Worm (Caenorhabditis elegans): ENCODE measurements around the gene F54F7.6.

The F54F7.6 gene

DNA sequence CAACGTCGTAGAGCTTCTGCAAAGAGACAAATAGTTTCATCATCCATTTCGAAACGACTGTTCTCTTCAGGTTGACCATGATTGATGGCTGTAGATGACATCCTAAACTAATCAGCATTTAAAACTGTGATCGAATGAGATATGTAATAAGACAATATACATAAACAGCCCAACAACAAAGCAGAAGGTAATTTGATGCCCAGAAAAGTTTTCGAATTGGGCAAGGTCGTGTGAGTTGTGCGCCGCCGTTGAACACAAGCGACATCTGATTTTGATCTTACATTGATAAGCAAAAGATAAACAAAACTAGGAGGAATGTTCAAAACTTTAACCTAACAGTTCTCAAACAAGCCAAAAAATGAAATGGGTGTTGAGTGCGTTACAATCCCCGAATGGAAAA lies 20.4 kb downstream of the F54F7.6 start, which contains the start of gene Y62H9A.7:
Y62H9A.7 (minus strand) TSS at position 101 of the 400 bp plus-strand sequence.
- TF ChIP-seq nhr-10 (tag; optimal IDR thresholded peaks at IDR 0.05) (no peak), F13H6.1 (tag; optimal IDR thresholded peaks at IDR 0.05) (no peak), ztf-4 (tag; optimal IDR thresholded peaks at IDR 0.05) (no peak), mbf-1 (tag; optimal IDR thresholded peaks at IDR 0.05) (no peak), ztf-11 (tag; optimal IDR thresholded peaks at IDR 0.05) (no peak), R02D3.7 (tag; optimal IDR thresholded peaks at IDR 0.05) (no peak), sma-3 (GFP tag; optimal IDR thresholded peaks at IDR 0.05) (no peak)

DNA sequence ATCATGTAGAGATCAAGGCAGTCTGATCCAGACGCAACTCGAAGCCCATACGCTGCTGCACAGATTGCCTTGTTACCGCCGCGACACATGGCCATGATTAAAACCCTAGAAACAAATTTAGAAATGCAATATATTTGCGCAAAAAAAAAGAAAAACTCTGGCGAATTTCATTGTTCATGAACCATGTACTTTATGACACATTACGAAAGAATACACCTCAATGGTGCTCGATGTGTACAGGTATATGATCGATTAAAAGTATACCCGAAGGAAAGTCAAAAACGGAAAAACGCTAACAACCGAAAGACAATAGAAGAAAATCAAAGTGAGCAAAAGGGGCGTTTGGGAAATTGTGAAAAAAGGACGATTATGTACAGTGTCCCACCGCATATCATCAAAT lies 27.1 kb downstream of the F54F7.6 start, which contains the start of gene Y62H9A.8:
Y62H9A.8 (minus strand) TSS at position 101 of the 400 bp plus-strand sequence.
- no peak for TF ChIP-seq zag-1 (tag; optimal IDR thresholded peaks at IDR 0.05)
- no peak for TF ChIP-seq lsy-2 (tag; optimal IDR thresholded peaks at IDR 0.05)
- TF ChIP-seq ztf-11 (tag; optimal IDR thresholded peaks at IDR 0.05) = no peak
- TF ChIP-seq unc-39 (tag; optimal IDR thresholded peaks at IDR 0.05) = no peak
- TF ChIP-seq egl-27 (tag; optimal IDR thresholded peaks at IDR 0.05) = no peak
- no peak for TF ChIP-seq nhr-10 (tag; optimal IDR thresholded peaks at IDR 0.05)
- no peak for TF ChIP-seq C34F6.9 (tag; optimal IDR thresholded peaks at IDR 0.05)
- TF ChIP-seq nhr-11 (tag; optimal IDR thresholded peaks at IDR 0.05) = no peak
- no peak for TF ChIP-seq unc-55 (GFP tag; optimal IDR thresholded peaks at IDR 0.05)
- no peak for TF ChIP-seq alr-1 (tag; optimal IDR thresholded peaks at IDR 0.05)
- TF ChIP-seq nhr-237 (tag; optimal IDR thresholded peaks at IDR 0.05) = no peak
- no peak for TF ChIP-seq elt-1 (tag; optimal IDR thresholded peaks at IDR 0.05)
- TF ChIP-seq sem-4 (tag; optimal IDR thresholded peaks at IDR 0.05) = no peak
- TF ChIP-seq dmd-4 (tag; optimal IDR thresholded peaks at IDR 0.05) = no peak
- TF ChIP-seq ZK546.5 (tag; optimal IDR thresholded peaks at IDR 0.05) = no peak

DNA sequence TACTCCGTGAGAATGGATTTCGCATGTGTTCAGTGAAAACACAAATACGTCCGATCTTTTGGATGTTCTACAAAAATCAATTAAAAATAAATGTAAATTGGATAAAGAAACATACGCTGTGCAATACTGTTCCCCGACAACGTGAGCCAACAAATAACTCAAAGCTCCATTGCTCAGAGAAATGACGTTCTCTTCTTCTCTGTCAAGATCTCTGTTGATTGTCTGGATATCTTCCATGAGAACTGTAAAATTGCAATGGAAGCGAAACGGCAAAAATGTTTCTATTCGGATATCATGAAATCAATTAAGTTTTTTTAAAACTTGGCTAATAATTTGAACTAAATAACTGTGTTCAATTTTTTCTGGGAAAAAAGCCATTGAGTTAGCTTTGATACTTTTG lies 31.5 kb downstream of the F54F7.6 start:
- TF ChIP-seq nhr-11 (tag; optimal IDR thresholded peaks at IDR 0.05) = no peak
- no peak for TF ChIP-seq nhr-237 (tag; optimal IDR thresholded peaks at IDR 0.05)

DNA sequence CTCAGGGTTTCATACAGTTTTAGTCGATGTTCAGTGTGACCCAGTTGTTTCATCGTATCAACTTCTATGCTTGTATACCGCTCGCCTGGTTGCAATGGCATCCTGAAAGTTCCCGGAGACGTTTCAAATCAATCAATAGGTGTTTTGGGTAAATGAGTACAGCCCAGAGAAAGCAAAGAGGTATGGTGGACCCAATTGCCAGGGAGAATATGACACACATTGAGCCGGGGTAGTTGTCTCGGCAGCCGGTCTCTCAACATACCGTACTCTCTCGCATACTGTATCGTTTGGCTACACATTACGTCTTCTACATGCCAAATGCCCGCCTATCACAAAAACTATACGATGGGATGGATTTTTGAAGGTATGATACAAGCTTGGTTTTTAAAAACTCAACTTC lies 32.9 kb downstream of the F54F7.6 start, which contains the start of gene Y62H9A.9:
Y62H9A.9 (minus strand) TSS at position 101 of the 400 bp plus-strand sequence.
- no peak for TF ChIP-seq lin-39 (tag; optimal IDR thresholded peaks at IDR 0.05)
- TF ChIP-seq elt-1 (tag; optimal IDR thresholded peaks at IDR 0.05) = no peak
- no peak for TF ChIP-seq mbf-1 (tag; optimal IDR thresholded peaks at IDR 0.05)
- TF ChIP-seq lin-11 (tag; optimal IDR thresholded peaks at IDR 0.05) = no peak
- no peak for TF ChIP-seq nhr-23 (tag; optimal IDR thresholded peaks at IDR 0.05)
- TF ChIP-seq snpc-4 (tag; optimal IDR thresholded peaks at IDR 0.05) = no peak
- TF ChIP-seq ztf-11 (tag; optimal IDR thresholded peaks at IDR 0.05) = no peak
- TF ChIP-seq fos-1 (tag; optimal IDR thresholded peaks at IDR 0.05) = no peak
- no peak for TF ChIP-seq alr-1 (tag; optimal IDR thresholded peaks at IDR 0.05)
- no peak for TF ChIP-seq Y55F3AM.14 (GFP tag; optimal IDR thresholded peaks at IDR 0.05)
- TF ChIP-seq ZK546.5 (tag; optimal IDR thresholded peaks at IDR 0.05) = no peak
- no peak for TF ChIP-seq F13H6.1 (tag; optimal IDR thresholded peaks at IDR 0.05)
- no peak for TF ChIP-seq ztf-1 (GFP tag; conservative IDR thresholded peaks at IDR 0.05)

- TF ChIP-seq alr-1 (tag; optimal IDR thresholded peaks at IDR 0.05) = no peak
- TF ChIP-seq mab-5 (tag; optimal IDR thresholded peaks at IDR 0.05) = peak; percentile 1
Measured at ce11 chrX:11899031-11899430, 33.8 kb downstream of the F54F7.6 start.

- TF ChIP-seq snpc-4 (tag; optimal IDR thresholded peaks at IDR 0.05) (no peak), ceh-82 (tag; optimal IDR thresholded peaks at IDR 0.05) (no peak), alr-1 (tag; optimal IDR thresholded peaks at IDR 0.05) (no peak), sma-3 (GFP tag; optimal IDR thresholded peaks at IDR 0.05) (no peak), peb-1 (tag; optimal IDR thresholded peaks at IDR 0.05) (no peak), nhr-129 (tag; optimal IDR thresholded peaks at IDR 0.05) (no peak), Y55F3AM.14 (GFP tag; optimal IDR thresholded peaks at IDR 0.05) (no peak), nhr-237 (tag; optimal IDR thresholded peaks at IDR 0.05) (no peak), egl-27 (tag; optimal IDR thresholded peaks at IDR 0.05) (no peak), mbf-1 (tag; optimal IDR thresholded peaks at IDR 0.05) (no peak), F13H6.1 (tag; optimal IDR thresholded peaks at IDR 0.05) (no peak), mab-5 (tag; optimal IDR thresholded peaks at IDR 0.05) (no peak)
Measured at ce11 chrX:11902661-11903060, 37.5 kb downstream of the F54F7.6 start, which contains the start of gene Y62H9A.10. Gene Y62H9A.10 (minus strand): TSS chrX:11902761.

Measured in whole organism, L2 larva.